Fruit fly (Drosophila melanogaster): ENCODE measurements around the gene CG3808.

Gene CG3808

DNA sequence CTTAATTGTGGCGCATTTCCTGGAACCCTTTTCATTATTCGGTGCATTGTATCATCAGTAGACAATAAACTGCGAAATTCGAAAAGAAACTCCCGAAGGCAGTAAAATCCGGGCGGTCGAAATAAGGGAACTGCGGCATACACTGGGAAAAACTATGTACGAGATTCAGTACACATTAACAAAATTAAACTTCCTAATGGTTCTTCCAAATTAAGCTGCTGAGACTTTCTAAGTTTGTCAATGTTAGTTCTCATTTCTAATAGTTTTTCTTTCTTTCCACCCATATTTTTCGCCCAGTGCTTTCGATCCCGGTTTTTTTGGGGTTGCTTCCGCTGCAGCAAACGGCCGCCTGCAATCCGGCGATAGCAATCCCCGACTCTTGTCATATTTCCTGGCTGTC lies 24.4 kb upstream of the CG3808 start (continued):
- TF ChIP-seq salr (GFP tag; optimal IDR thresholded peaks at IDR 0.05) (no peak), pdm3 (GFP tag; optimal IDR thresholded peaks at IDR 0.05) (peak; percentile 8), vri (GFP tag; optimal IDR thresholded peaks at IDR 0.05) (peak; percentile 53), fd85E (GFP tag; optimal IDR thresholded peaks at IDR 0.05) (no peak), Hr38 (GFP tag; optimal IDR thresholded peaks at IDR 0.05) (no peak), Ets96B (tag; optimal IDR thresholded peaks at IDR 0.05) (peak; percentile 24), Blimp-1 (GFP tag; optimal IDR thresholded peaks at IDR 0.05) (peak; percentile 29), Gug (GFP tag; IDR thresholded peaks at IDR 0.05) (no peak)

DNA sequence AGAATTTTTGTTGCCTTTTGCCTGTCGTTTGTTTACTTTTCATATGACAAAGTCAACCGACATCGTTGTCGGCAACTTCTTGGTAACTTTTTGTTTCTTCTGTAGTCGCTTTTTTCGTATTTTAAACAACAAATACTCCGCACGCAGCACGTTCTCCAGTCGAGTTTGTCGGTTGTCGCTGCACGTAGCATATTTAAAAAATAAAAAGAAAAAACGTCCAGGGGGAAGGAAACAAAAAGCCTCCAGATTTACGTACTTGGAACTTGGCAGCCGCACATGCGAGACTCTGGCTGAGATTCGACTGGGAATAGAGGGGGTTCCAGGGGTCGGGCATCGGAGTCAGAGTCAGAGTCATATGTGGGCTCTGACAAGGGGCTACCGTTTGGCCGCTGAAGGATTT lies 21.3 kb upstream of the CG3808 start:
- TF ChIP-seq CG6808 (GFP tag; optimal IDR thresholded peaks at IDR 0.05) (peak; percentile 36), Ets21C (GFP tag; optimal IDR thresholded peaks at IDR 0.05) (no peak), Eip78C (GFP tag) (no peak), CG4318 (GFP tag; optimal IDR thresholded peaks at IDR 0.05) (no peak), Hr4 (GFP tag; optimal IDR thresholded peaks at IDR 0.05) (no peak), pdm3 (GFP tag; optimal IDR thresholded peaks at IDR 0.05) (no peak), dac (GFP tag; optimal IDR thresholded peaks at IDR 0.05) (no peak), fkh (GFP tag; optimal IDR thresholded peaks at IDR 0.05) (no peak), eg (GFP tag; IDR thresholded peaks at IDR 0.05) (no peak), CG9139 (GFP tag; optimal IDR thresholded peaks at IDR 0.05) (peak; percentile 46), CG34406 (GFP tag; optimal IDR thresholded peaks at IDR 0.05) (no peak), esn (GFP tag; optimal IDR thresholded peaks at IDR 0.05) (no peak), CG31627 (GFP tag; optimal IDR thresholded peaks at IDR 0.05) (no peak), CG8319 (GFP tag; optimal IDR thresholded peaks at IDR 0.05) (no peak), CG11762 (GFP tag; optimal IDR thresholded peaks at IDR 0.05; ENCODE audit: insufficient read depth) (no peak), CG10669 (GFP tag; optimal IDR thresholded peaks at IDR 0.05) (no peak), CG11294 (GFP tag; IDR thresholded peaks at IDR 0.05) (no peak), Sox14 (GFP tag; optimal IDR thresholded peaks at IDR 0.05) (no peak), Gug (GFP tag; IDR thresholded peaks at IDR 0.05) (no peak), vri (GFP tag; optimal IDR thresholded peaks at IDR 0.05) (no peak), ss (GFP tag; optimal IDR thresholded peaks at IDR 0.05) (peak; percentile 63 to 77), Met (GFP tag; optimal IDR thresholded peaks at IDR 0.05) (no peak), Blimp-1 (GFP tag; optimal IDR thresholded peaks at IDR 0.05) (no peak), spab (GFP tag; optimal IDR thresholded peaks at IDR 0.05) (no peak), Lpt (GFP tag; optimal IDR thresholded peaks at IDR 0.05) (no peak), fd85E (GFP tag; optimal IDR thresholded peaks at IDR 0.05) (no peak), CG8119 (GFP tag; IDR thresholded peaks at IDR 0.05) (0 out of 3 replicates have a peak, but pooled peaks have one; percentile 13), Hr38 (GFP tag; optimal IDR thresholded peaks at IDR 0.05) (no peak), Sox15 (GFP tag; optimal IDR thresholded peaks at IDR 0.05) (no peak), dsx (GFP tag; optimal IDR thresholded peaks at IDR 0.05; ENCODE audit: poor library complexity, severe bottlenecking) (peak; percentile 38), OdsH (GFP tag; optimal IDR thresholded peaks at IDR 0.05) (no peak), CG6276 (GFP tag; optimal IDR thresholded peaks at IDR 0.05) (no peak), Ets96B (tag; optimal IDR thresholded peaks at IDR 0.05) (no peak), Smox (GFP tag; optimal IDR thresholded peaks at IDR 0.05) (no peak), CG6854 (GFP tag; optimal IDR thresholded peaks at IDR 0.05) (peak; percentile 63), fd59A (GFP tag; optimal IDR thresholded peaks at IDR 0.05) (no peak), net (GFP tag; optimal IDR thresholded peaks at IDR 0.05) (no peak), CG6163 (GFP tag; IDR thresholded peaks at IDR 0.05) (peak; percentile 20; the same call in 2 of the 3 replicates), Sox102F (GFP tag; optimal IDR thresholded peaks at IDR 0.05) (peak; percentile 14)
